Fruit fly (Drosophila melanogaster) whole organism, prepupa: ENCODE results near the gene JMJD5.

Source experiments
- Blimp-1 ChIP-seq: fragments of 200-800 bp; sonication (Bioruptor generic); optimal IDR thresholded peaks from 3 replicates; lab custom pipeline; 2017; ENCODE audit warnings: missing biosample characterization, missing genetic modification characterization, mild to moderate bottlenecking, moderate library complexity, missing genetic modification reagents
- CG10631 ChIP-seq: fragments of 200-800 bp; sonication (Bioruptor generic); optimal IDR thresholded peaks from 2 replicates; lab custom pipeline; 2016; ENCODE audit warnings: missing biosample characterization, missing genetic modification characterization
- CG10669 ChIP-seq: fragments of 200-800 bp; sonication (Bioruptor generic); optimal IDR thresholded peaks from 3 replicates; lab custom pipeline; 2018; ENCODE audit warnings: missing biosample characterization, mild to moderate bottlenecking, missing genetic modification characterization, moderate library complexity
- CG11294 ChIP-seq: fragments of 200-800 bp; sonication (Bioruptor generic); IDR thresholded peaks from 2 replicates; pipeline ENCODE4 v1.3.6; 2022; ENCODE audit warnings: missing biosample characterization, missing genetic modification characterization
- CG11762 ChIP-seq: fragments of 200-800 bp; sonication (Bioruptor generic); optimal IDR thresholded peaks from 3 replicates; lab custom pipeline; 2016; ENCODE audit warnings: missing biosample characterization, missing genetic modification characterization; ENCODE audit not compliant: insufficient read depth
- CG15336 ChIP-seq: fragments of 200-800 bp; sonication (Bioruptor generic); IDR thresholded peaks from 2 replicates; pipeline ENCODE4 v1.3.6; 2022; ENCODE audit warnings: missing biosample characterization, missing genetic modification characterization
- CG3032 ChIP-seq: fragments of 200-800 bp; optimal IDR thresholded peaks from 2 replicates; lab custom pipeline; 2019; ENCODE audit warnings: missing biosample characterization, mild to moderate bottlenecking, missing genetic modification characterization, moderate library complexity
- CG31627 ChIP-seq: fragments of 200-800 bp; sonication (Bioruptor generic); optimal IDR thresholded peaks from 3 replicates; lab custom pipeline; 2016; ENCODE audit warnings: missing biosample characterization, missing genetic modification characterization
- CG32006 ChIP-seq: fragments of 200-800 bp; sonication (Bioruptor generic); optimal IDR thresholded peaks from 3 replicates; lab custom pipeline; 2017; ENCODE audit warnings: missing biosample characterization, mild to moderate bottlenecking, missing genetic modification characterization
- CG34406 ChIP-seq: fragments of 200-800 bp; sonication (Bioruptor generic); optimal IDR thresholded peaks from 3 replicates; lab custom pipeline; 2016; ENCODE audit warnings: missing biosample characterization, missing genetic modification characterization
- CG3919 ChIP-seq: fragments of 200-800 bp; sonication (Bioruptor generic); optimal IDR thresholded peaks from 3 replicates; lab custom pipeline; 2016; ENCODE audit warnings: missing biosample characterization, missing genetic modification characterization
- CG4318 ChIP-seq: fragments of 200-800 bp; sonication (Bioruptor generic); optimal IDR thresholded peaks from 3 replicates; lab custom pipeline; 2017; ENCODE audit warnings: missing biosample characterization, mild to moderate bottlenecking, missing genetic modification characterization
- CG6163 ChIP-seq: fragments of 200-800 bp; sonication (Bioruptor generic); IDR thresholded peaks from 3 replicates; pipeline ENCODE4 v1.3.6; 2022; ENCODE audit warnings: missing biosample characterization, missing genetic modification characterization
- CG6276 ChIP-seq: fragments of 200-800 bp; sonication (Bioruptor generic); optimal IDR thresholded peaks from 2 replicates; lab custom pipeline; 2017; ENCODE audit warnings: missing biosample characterization, mild to moderate bottlenecking, missing genetic modification characterization
- CG6792 ChIP-seq: fragments of 200-800 bp; sonication (Bioruptor generic); optimal IDR thresholded peaks from 3 replicates; lab custom pipeline; 2016; ENCODE audit warnings: missing biosample characterization, missing genetic modification characterization
- CG6808 ChIP-seq: fragments of 200-800 bp; sonication (Bioruptor generic); optimal IDR thresholded peaks from 3 replicates; lab custom pipeline; 2017; ENCODE audit warnings: missing biosample characterization, missing genetic modification characterization, mild to moderate bottlenecking, moderate library complexity, missing genetic modification reagents
- CG7368 ChIP-seq: fragments of 200-800 bp; sonication (Bioruptor generic); optimal IDR thresholded peaks from 3 replicates; lab custom pipeline; 2016; ENCODE audit warnings: missing biosample characterization, missing genetic modification characterization
- CG8119 ChIP-seq: fragments of 200-800 bp; sonication (Bioruptor generic); IDR thresholded peaks from 3 replicates; pipeline ENCODE4 v1.3.6; 2022; ENCODE audit warnings: missing biosample characterization, missing genetic modification characterization
- CG8319 ChIP-seq: fragments of 200-800 bp; sonication (Bioruptor generic); optimal IDR thresholded peaks from 3 replicates; lab custom pipeline; 2016; ENCODE audit warnings: missing biosample characterization, missing genetic modification characterization
- CG8632 ChIP-seq: fragments of 200-800 bp; sonication (Bioruptor generic); optimal IDR thresholded peaks from 3 replicates; lab custom pipeline; 2016; ENCODE audit warnings: missing biosample characterization, missing genetic modification characterization
- CG9139 ChIP-seq: fragments of 200-800 bp; sonication (Bioruptor generic); optimal IDR thresholded peaks from 3 replicates; lab custom pipeline; 2017; ENCODE audit warnings: missing biosample characterization, mild to moderate bottlenecking, missing genetic modification characterization
- Eip75B ChIP-seq: fragments of 200-800 bp; sonication (Bioruptor generic); optimal IDR thresholded peaks from 3 replicates; lab custom pipeline; 2016; ENCODE audit warnings: missing biosample characterization, missing genetic modification characterization
- Eip78C ChIP-seq: fragments of 200-800 bp; sonication (Bioruptor generic); peaks from one replicate; lab custom pipeline; 2016; ENCODE audit warnings: missing biosample characterization, missing genetic modification characterization
- Eip93F ChIP-seq: fragments of 200-800 bp; sonication (Bioruptor generic); optimal IDR thresholded peaks from 2 replicates; lab custom pipeline; 2016; ENCODE audit warnings: missing biosample characterization, mild to moderate bottlenecking, missing genetic modification characterization
- Ets21C ChIP-seq: fragments of 200-800 bp; sonication (Bioruptor generic); optimal IDR thresholded peaks from 3 replicates; lab custom pipeline; 2016; ENCODE audit warnings: missing biosample characterization, missing genetic modification characterization
- Hr39 ChIP-seq: fragments of 200-800 bp; sonication (Bioruptor generic); optimal IDR thresholded peaks from 2 replicates; lab custom pipeline; 2016; ENCODE audit warnings: missing biosample characterization, missing genetic modification characterization
- Hr4 ChIP-seq: fragments of 200-800 bp; sonication (Bioruptor generic); optimal IDR thresholded peaks from 3 replicates; lab custom pipeline; 2016; ENCODE audit warnings: missing biosample characterization, missing genetic modification characterization
- Lpt ChIP-seq: fragments of 200-800 bp; sonication (Bioruptor generic); optimal IDR thresholded peaks from 3 replicates; lab custom pipeline; 2016; ENCODE audit warnings: missing biosample characterization, missing genetic modification characterization
- Met ChIP-seq: fragments of 200-800 bp; sonication (Bioruptor generic); optimal IDR thresholded peaks from 3 replicates; lab custom pipeline; 2016; ENCODE audit warnings: missing biosample characterization, missing genetic modification characterization
- OdsH ChIP-seq: fragments of 200-800 bp; sonication (Bioruptor generic); optimal IDR thresholded peaks from 3 replicates; lab custom pipeline; 2016; ENCODE audit warnings: missing biosample characterization, missing genetic modification characterization
- Smox ChIP-seq: fragments of 200-800 bp; sonication (Bioruptor generic); optimal IDR thresholded peaks from 3 replicates; lab custom pipeline; 2016; ENCODE audit warnings: missing biosample characterization, missing genetic modification characterization
- Sox102F ChIP-seq: fragments of 200-800 bp; sonication (Bioruptor generic); optimal IDR thresholded peaks from 2 replicates; lab custom pipeline; 2016; ENCODE audit warnings: missing biosample characterization, mild to moderate bottlenecking, missing genetic modification characterization
- Sox14 ChIP-seq: fragments of 200-800 bp; sonication (Bioruptor generic); optimal IDR thresholded peaks from 3 replicates; lab custom pipeline; 2016; ENCODE audit warnings: missing biosample characterization, missing genetic modification characterization
- Sox15 ChIP-seq: fragments of 200-800 bp; sonication (Bioruptor generic); optimal IDR thresholded peaks from 3 replicates; lab custom pipeline; 2016; ENCODE audit warnings: missing biosample characterization, missing genetic modification characterization
- achi ChIP-seq: fragments of 200-800 bp; sonication (Bioruptor generic); optimal IDR thresholded peaks from 3 replicates; lab custom pipeline; 2016; ENCODE audit warnings: missing biosample characterization, missing genetic modification characterization
- acj6 ChIP-seq: fragments of 200-800 bp; sonication (Bioruptor generic); optimal IDR thresholded peaks from 3 replicates; lab custom pipeline; 2016; ENCODE audit warnings: missing biosample characterization, missing genetic modification characterization
- cyc ChIP-seq: fragments of 200-800 bp; sonication (Bioruptor generic); optimal IDR thresholded peaks from 3 replicates; lab custom pipeline; 2016; ENCODE audit warnings: missing biosample characterization, missing genetic modification characterization
- dac ChIP-seq: fragments of 200-800 bp; sonication (Bioruptor generic); optimal IDR thresholded peaks from 2 replicates; lab custom pipeline; 2017; ENCODE audit warnings: missing biosample characterization, mild to moderate bottlenecking, missing genetic modification characterization
- eg ChIP-seq: fragments of 200-800 bp; sonication (Bioruptor generic); IDR thresholded peaks from 3 replicates; pipeline ENCODE4 v1.3.6; 2022; ENCODE audit warnings: missing biosample characterization, missing genetic modification characterization
- esn ChIP-seq: fragments of 200-800 bp; sonication (Bioruptor generic); optimal IDR thresholded peaks from 2 replicates; lab custom pipeline; 2016; ENCODE audit warnings: missing biosample characterization, mild to moderate bottlenecking, missing genetic modification characterization, moderate library complexity
- fd59A ChIP-seq: fragments of 200-800 bp; sonication (Bioruptor generic); optimal IDR thresholded peaks from 2 replicates; lab custom pipeline; 2017; ENCODE audit warnings: missing biosample characterization, mild to moderate bottlenecking, missing genetic modification characterization, missing genetic modification reagents
- fd85E ChIP-seq: fragments of 200-800 bp; sonication (Bioruptor generic); optimal IDR thresholded peaks from 3 replicates; lab custom pipeline; 2016; ENCODE audit warnings: missing biosample characterization, missing genetic modification characterization
- fkh ChIP-seq: fragments of 200-800 bp; sonication (Bioruptor generic); optimal IDR thresholded peaks from 3 replicates; lab custom pipeline; 2017; ENCODE audit warnings: missing biosample characterization, mild to moderate bottlenecking, missing genetic modification characterization, moderate library complexity
- net ChIP-seq: fragments of 200-800 bp; sonication (Bioruptor generic); optimal IDR thresholded peaks from 3 replicates; lab custom pipeline; 2016; ENCODE audit warnings: missing biosample characterization, missing genetic modification characterization
- pdm3 ChIP-seq: fragments of 200-800 bp; sonication (Bioruptor generic); optimal IDR thresholded peaks from 3 replicates; lab custom pipeline; 2016; ENCODE audit warnings: missing biosample characterization, missing genetic modification characterization
- salr ChIP-seq, 2 experiments: fragments of 200-800 bp; sonication (Bioruptor generic); optimal IDR thresholded peaks; 3 replicates each; lab custom pipeline; 2016 to 2018; ENCODE audit warnings: missing biosample characterization in 2 of 2, missing genetic modification characterization in 2 of 2, mild to moderate bottlenecking in 1 of 2
- spab ChIP-seq: fragments of 200-800 bp; sonication (Bioruptor generic); optimal IDR thresholded peaks from 2 replicates; lab custom pipeline; 2017; ENCODE audit warnings: missing biosample characterization, mild to moderate bottlenecking, missing genetic modification characterization, missing genetic modification reagents
- ss ChIP-seq, 2 experiments: fragments of 200-800 bp; sonication (Bioruptor generic); optimal IDR thresholded peaks; 2 replicates in 1 of 2; 3 replicates in 1 of 2; lab custom pipeline; 2017 to 2018; ENCODE audit warnings: mild to moderate bottlenecking in 2 of 2, missing biosample characterization in 2 of 2, missing genetic modification characterization in 2 of 2, moderate library complexity in 1 of 2
- svp ChIP-seq: fragments of 200-800 bp; sonication (Bioruptor generic); peaks from one replicate; lab custom pipeline; 2016; ENCODE audit warnings: missing biosample characterization, missing genetic modification characterization
- topi ChIP-seq: fragments of 200-800 bp; sonication (Bioruptor generic); optimal IDR thresholded peaks from 3 replicates; lab custom pipeline; 2016; ENCODE audit warnings: missing biosample characterization, missing genetic modification characterization
- vri ChIP-seq: fragments of 200-800 bp; sonication (Bioruptor generic); optimal IDR thresholded peaks from 3 replicates; lab custom pipeline; 2016; ENCODE audit warnings: missing biosample characterization, mild to moderate bottlenecking, missing genetic modification characterization

The JMJD5 gene

dm6 chr3L:872389-872972 lies 31.3 kb upstream of the JMJD5 start:
- TF ChIP-seq Sox14 (GFP tag; lab: Kevin White, UChicago) (peak; percentile 73), net (peak; percentile 30), Hr39 (peak; percentile 68), CG32006 (GFP tag; lab: Kevin White, UChicago) (peak; percentile 59), CG10631 (peak; percentile 62), fkh (GFP tag; lab: Kevin White, UChicago) (peak; percentile 60), CG6792 (GFP tag; lab: Kevin White, UChicago) (peak; percentile 19), Hr4 (GFP tag; lab: Kevin White, UChicago) (peak; percentile 45), achi (GFP tag; lab: Kevin White, UChicago) (peak; percentile 67), CG3919 (GFP tag; lab: Kevin White, UChicago) (peak; percentile 54), OdsH (GFP tag; lab: Kevin White, UChicago) (peak; percentile 59), CG6163 (peak; percentile 45; the same call in 1 of the 3 replicates), CG31627 (GFP tag; lab: Kevin White, UChicago) (peak; percentile 61), cyc (peak; percentile 52), CG34406 (GFP tag; lab: Kevin White, UChicago) (peak; percentile 56), fd85E (GFP tag; lab: Kevin White, UChicago) (no peak), acj6 (GFP tag; lab: Kevin White, UChicago) (peak; percentile 51), topi (peak; percentile 40), vri (GFP tag; lab: Kevin White, UChicago) (peak; percentile 22), CG7368 (GFP tag; lab: Kevin White, UChicago) (peak; percentile 41), CG10669 (GFP tag; lab: Kevin White, UChicago) (peak; percentile 21), Eip93F (GFP tag; lab: Kevin White, UChicago) (no peak), Met (GFP tag; lab: Kevin White, UChicago) (peak; percentile 50), CG11294 (GFP tag; lab: Robert Waterston, UW) (no peak), CG8319 (GFP tag; lab: Kevin White, UChicago) (peak; percentile 34), Lpt (GFP tag; lab: Kevin White, UChicago) (no peak), Eip75B (GFP tag; lab: Kevin White, UChicago) (peak; percentile 40), Blimp-1 (GFP tag; lab: Kevin White, UChicago) (no peak), CG4318 (no peak), dac (GFP tag; lab: Kevin White, UChicago) (peak; percentile 12), CG6808 (no peak), Ets21C (peak; percentile 42), CG15336 (GFP tag; lab: Robert Waterston, UW) (no peak), fd59A (GFP tag; lab: Kevin White, UChicago) (no peak), CG8632 (GFP tag; lab: Kevin White, UChicago) (no peak), ss (GFP tag; optimal IDR thresholded peaks at IDR 0.05; lab: Kevin White, UChicago) (peak in 1 of 2 experiments; percentile 37), Smox (GFP tag; lab: Kevin White, UChicago) (peak; percentile 40), salr (GFP tag; optimal IDR thresholded peaks at IDR 0.05; lab: Kevin White, UChicago) (peak in 1 of 2 experiments; percentile 22), svp (GFP tag; lab: Kevin White, UChicago) (peak; percentile 90), Sox15 (peak; percentile 40), CG11762 (GFP tag; lab: Kevin White, UChicago) (peak; percentile 30), Sox102F (GFP tag; lab: Kevin White, UChicago) (peak; percentile 26), pdm3 (GFP tag; lab: Kevin White, UChicago) (peak; percentile 44), eg (GFP tag; lab: Robert Waterston, UW) (peak; percentile 59; the same call in 2 of the 3 replicates), CG9139 (no peak), spab (GFP tag; lab: Kevin White, UChicago) (no peak), CG6276 (GFP tag; lab: Kevin White, UChicago) (no peak), esn (peak; percentile 76), CG8119 (no peak; the same call in 2 of the 3 replicates), CG3032 (tag; lab: Kevin White, UChicago) (peak; percentile 5), Eip78C (GFP tag; lab: Kevin White, UChicago) (peak; percentile 79)
